Worm (Caenorhabditis elegans): ENCODE measurements around the gene cyp-13A10.

- no peak for TF ChIP-seq ama-1 (optimal IDR thresholded peaks at IDR 0.05)
- peak; percentile 7 for TF ChIP-seq F13C5.2 (tag; optimal IDR thresholded peaks at IDR 0.05)
- TF ChIP-seq hmbx-1 (tag; optimal IDR thresholded peaks at IDR 0.05): no peak
- no peak for TF ChIP-seq ceh-13 (GFP tag; optimal IDR thresholded peaks at IDR 0.05)
Observed at ce11 chrII:9668959-9669358, 6.3 kb upstream of the cyp-13A10 start, which contains the start of gene taf-8.

All from whole organism, early embryonic.